Worm (Caenorhabditis elegans): ENCODE results near the gene F47B10.9.

F47B10.9 gene

ce11 chrX:10862582-10862981, 51.3 kb downstream of the F47B10.9 start:
- TF ChIP-seq lin-39 (tag; optimal IDR thresholded peaks at IDR 0.05) (no peak), nhr-67 (tag; optimal IDR thresholded peaks at IDR 0.05) (no peak), daf-12 (tag; optimal IDR thresholded peaks at IDR 0.05) (no peak), nhr-28 (tag; optimal IDR thresholded peaks at IDR 0.05) (no peak), elt-3 (tag; optimal IDR thresholded peaks at IDR 0.05) (no peak), lin-15B (tag; optimal IDR thresholded peaks at IDR 0.05) (no peak), unc-62 (GFP tag; optimal IDR thresholded peaks at IDR 0.05) (no peak), tbx-2 (tag; optimal IDR thresholded peaks at IDR 0.05) (no peak), nhr-76 (tag; optimal IDR thresholded peaks at IDR 0.05) (no peak), ztf-11 (tag; optimal IDR thresholded peaks at IDR 0.05) (no peak), hmg-11 (tag; optimal IDR thresholded peaks at IDR 0.05) (no peak), ZK546.5 (tag; optimal IDR thresholded peaks at IDR 0.05) (no peak), unc-39 (tag; optimal IDR thresholded peaks at IDR 0.05) (no peak), ceh-82 (tag; optimal IDR thresholded peaks at IDR 0.05) (no peak)
